Worm (Caenorhabditis elegans) whole organism, L4 larva: Measurements from ENCODE around the gene spt-5.

Experiments used
- F26F4.8 ChIP-seq: fragments of 200-800 bp; sonication (Bioruptor generic); conservative IDR thresholded peaks from 2 replicates; pipeline ENCODE4 v1.3.6; 2022; ENCODE audit warnings: missing genetic modification characterization, missing compliant biosample characterization
- R02D3.7 ChIP-seq: fragments of 150-350 bp; sonication (generic microtip); optimal IDR thresholded peaks from 3 replicates; lab custom pipeline; 2014; ENCODE audit warnings: missing biosample characterization, missing genetic modification characterization
- T20F7.1 ChIP-seq: fragments of 200-800 bp; sonication (Bioruptor generic); optimal IDR thresholded peaks from 2 replicates; lab custom pipeline; 2018; ENCODE audit warnings: mild to moderate bottlenecking, missing genetic modification characterization, missing compliant biosample characterization
- Y48G9A.11 ChIP-seq: fragments of 200-800 bp; sonication (Bioruptor generic); IDR thresholded peaks from 2 replicates; pipeline ENCODE4 v1.3.6; 2022; ENCODE audit warnings: missing genetic modification reagents, missing genetic modification characterization, missing compliant biosample characterization
- Y5F2A.4 ChIP-seq: fragments of 200-800 bp; sonication (Bioruptor generic); optimal IDR thresholded peaks from 2 replicates; lab custom pipeline; 2018; ENCODE audit warnings: mild to moderate bottlenecking, missing genetic modification characterization, missing compliant biosample characterization
- ZK337.2 ChIP-seq: fragments of 200-800 bp; sonication (Bioruptor generic); IDR thresholded peaks from 2 replicates; pipeline ENCODE4 v1.3.6; 2022; ENCODE audit warnings: missing genetic modification reagents, missing genetic modification characterization, missing compliant biosample characterization
- ZK546.5 ChIP-seq, 2 experiments: sonication (generic microtip); optimal IDR thresholded peaks; 2 replicates each; lab custom pipeline; 2017; ENCODE audit warnings: missing biosample characterization in 2 of 2, missing genetic modification characterization in 2 of 2
- aha-1 ChIP-seq: fragments of 150-350 bp; peaks from one replicate; lab custom pipeline; 2014; ENCODE audit warnings: missing biosample characterization, missing genetic modification characterization
- ama-1 ChIP-seq: fragments of 150-350 bp; optimal IDR thresholded peaks from 2 replicates; lab custom pipeline; 2014; ENCODE audit warnings: inconsistent platforms, mixed read lengths
- attf-4 ChIP-seq: sonication (generic microtip); optimal IDR thresholded peaks from 3 replicates; lab custom pipeline; 2017; ENCODE audit warnings: missing biosample characterization, missing genetic modification characterization
- ceh-28 ChIP-seq: fragments of 150-350 bp; optimal IDR thresholded peaks from 2 replicates; lab custom pipeline; 2014; ENCODE audit warnings: missing biosample characterization, missing genetic modification reagents, missing genetic modification characterization
- ctbp-1 ChIP-seq: fragments of 200-800 bp; sonication (Bioruptor generic); IDR thresholded peaks from 2 replicates; pipeline ENCODE4 v1.3.6; 2022; ENCODE audit warnings: missing genetic modification reagents, missing genetic modification characterization, missing compliant biosample characterization
- daf-16 ChIP-seq, 3 experiments: sonication (generic microtip); optimal IDR thresholded peaks; 2 replicates each; lab custom pipeline; 2016 to 2017; ENCODE audit warnings: missing genetic modification characterization in 3 of 3, missing genetic modification reagents in 3 of 3, mild to moderate bottlenecking in 2 of 3, missing compliant biosample characterization in 2 of 3, missing biosample characterization in 1 of 3, moderate library complexity in 1 of 3
- daf-19 ChIP-seq: fragments of 200-800 bp; sonication (Bioruptor generic); conservative IDR thresholded peaks from 2 replicates; pipeline ENCODE4 v1.3.6; 2022; ENCODE audit warnings: missing genetic modification characterization, missing compliant biosample characterization
- daf-8 ChIP-seq: fragments of 200-800 bp; sonication (Bioruptor generic); IDR thresholded peaks from 2 replicates; pipeline ENCODE4 v1.3.6; 2022; ENCODE audit warnings: missing genetic modification characterization, missing compliant biosample characterization
- dmd-6 ChIP-seq: fragments of 200-800 bp; sonication (Bioruptor generic); IDR thresholded peaks from 2 replicates; pipeline ENCODE4 v1.3.6; 2022; ENCODE audit warnings: missing genetic modification reagents, missing genetic modification characterization, missing compliant biosample characterization
- duxl-1 ChIP-seq: sonication (generic microtip); optimal IDR thresholded peaks from 2 replicates; lab custom pipeline; 2016; ENCODE audit warnings: mild to moderate bottlenecking, missing genetic modification characterization, moderate library complexity, missing compliant biosample characterization; ENCODE audit not compliant: poor library complexity
- egl-27 ChIP-seq: sonication (generic microtip); optimal IDR thresholded peaks from 3 replicates; lab custom pipeline; 2017; ENCODE audit warnings: missing biosample characterization, missing genetic modification reagents, missing genetic modification characterization
- fkh-10 ChIP-seq: fragments of 150-350 bp; optimal IDR thresholded peaks from 2 replicates; lab custom pipeline; 2014; ENCODE audit warnings: missing biosample characterization, missing genetic modification reagents, missing genetic modification characterization
- gei-8 ChIP-seq: fragments of 200-800 bp; sonication (Bioruptor generic); optimal IDR thresholded peaks from 2 replicates; lab custom pipeline; 2018; ENCODE audit warnings: mild to moderate bottlenecking, missing genetic modification characterization, missing compliant biosample characterization
- hif-1 ChIP-seq, 2 experiments: sonication (generic microtip); optimal IDR thresholded peaks; 2 replicates each; lab custom pipeline; 2016 to 2017; ENCODE audit warnings: missing compliant biosample characterization in 2 of 2, missing genetic modification characterization in 2 of 2, missing genetic modification reagents in 2 of 2, missing genotype in 2 of 2, mild to moderate bottlenecking in 1 of 2
- hmg-1.1 ChIP-seq: fragments of 200-800 bp; sonication (Bioruptor generic); IDR thresholded peaks from 2 replicates; pipeline ENCODE4 v1.3.6; 2022; ENCODE audit warnings: missing genetic modification reagents, missing genetic modification characterization, missing compliant biosample characterization
- lim-7 ChIP-seq: fragments of 200-800 bp; sonication (Bioruptor generic); IDR thresholded peaks from 2 replicates; pipeline ENCODE4 v1.3.6; 2022; ENCODE audit warnings: missing genetic modification characterization, missing compliant biosample characterization
- lin-1 ChIP-seq: fragments of 200-800 bp; sonication (Bioruptor generic); IDR thresholded peaks from 2 replicates; pipeline ENCODE4 v1.3.6; 2022; ENCODE audit warnings: missing genetic modification reagents, missing genetic modification characterization, missing compliant biosample characterization
- lin-38 ChIP-seq: fragments of 200-800 bp; sonication (Bioruptor generic); IDR thresholded peaks from 2 replicates; pipeline ENCODE4 v1.3.6; 2022; ENCODE audit warnings: missing genetic modification reagents, missing genetic modification characterization, missing compliant biosample characterization
- lin-39 ChIP-seq: fragments of 150-350 bp; optimal IDR thresholded peaks from 2 replicates; lab custom pipeline; 2014; ENCODE audit warnings: missing biosample characterization, missing genetic modification reagents, missing genetic modification characterization
- lsy-2 ChIP-seq, 2 experiments: fragments of 150-350 bp in 1 of 2; sonication (generic microtip) in 1 of 2; optimal IDR thresholded peaks; 2 replicates each; lab custom pipeline; 2014 to 2017; ENCODE audit warnings: missing biosample characterization in 2 of 2, missing genetic modification characterization in 2 of 2
- madf-5 ChIP-seq, 2 experiments: fragments of 200-800 bp; sonication (Bioruptor generic); IDR thresholded peaks; 2 replicates each; pipeline ENCODE4 v1.3.6; 2022; ENCODE audit warnings: missing compliant biosample characterization in 2 of 2, missing genetic modification characterization in 2 of 2
- mdt-29 ChIP-seq: fragments of 200-800 bp; sonication (Bioruptor generic); IDR thresholded peaks from 2 replicates; pipeline ENCODE4 v1.3.6; 2022; ENCODE audit warnings: missing genetic modification reagents, missing genetic modification characterization, missing compliant biosample characterization
- mep-1 ChIP-seq: fragments of 150-350 bp; sonication (generic microtip); optimal IDR thresholded peaks from 3 replicates; lab custom pipeline; 2014; ENCODE audit warnings: missing biosample characterization, missing genetic modification characterization
- mes-2 ChIP-seq: sonication (generic microtip); optimal IDR thresholded peaks from 2 replicates; lab custom pipeline; 2016; ENCODE audit warnings: missing genotype, mild to moderate bottlenecking, missing genetic modification characterization, missing compliant biosample characterization; ENCODE audit not compliant: poor library complexity, severe bottlenecking
- nhr-42 ChIP-seq: fragments of 200-800 bp; sonication (Bioruptor generic); IDR thresholded peaks from 2 replicates; pipeline ENCODE4 v1.3.6; 2022; ENCODE audit warnings: missing genetic modification characterization, missing compliant biosample characterization
- nhr-76 ChIP-seq: fragments of 150-350 bp; optimal IDR thresholded peaks from 2 replicates; lab custom pipeline; 2014; ENCODE audit warnings: missing biosample characterization, missing genetic modification characterization
- pha-4 ChIP-seq, 2 experiments: fragments of 150-350 bp in 1 of 2; fragments of 200-800 bp in 1 of 2; sonication (Bioruptor generic) in 1 of 2; IDR thresholded peaks in 1 of 2; optimal IDR thresholded peaks in 1 of 2; 2 replicates each; pipeline versions ENCODE4 v1.3.6 to Lab custom; 2014 to 2022; ENCODE audit warnings: missing genetic modification characterization in 2 of 2, missing genetic modification reagents in 2 of 2, missing biosample characterization in 1 of 2, missing compliant biosample characterization in 1 of 2
- pqm-1 ChIP-seq: sonication (generic microtip); optimal IDR thresholded peaks from 2 replicates; lab custom pipeline; 2017; ENCODE audit warnings: missing biosample characterization, missing genetic modification characterization
- saeg-2 ChIP-seq: fragments of 200-800 bp; sonication (Bioruptor generic); IDR thresholded peaks from 2 replicates; pipeline ENCODE4 v1.3.6; 2022; ENCODE audit warnings: missing genetic modification reagents, missing genetic modification characterization, missing compliant biosample characterization
- unc-39 ChIP-seq: sonication (generic microtip); optimal IDR thresholded peaks from 2 replicates; lab custom pipeline; 2017; ENCODE audit warnings: missing biosample characterization, missing genetic modification characterization
- unc-62 ChIP-seq, 3 experiments: fragments of 150-350 bp in 1 of 3; sonication (generic microtip); optimal IDR thresholded peaks in 2 of 3; peaks in 1 of 3; 1 replicate in 1 of 3; 2 replicates in 2 of 3; lab custom pipeline; 2014 to 2017; ENCODE audit warnings: missing biosample characterization in 3 of 3, missing genetic modification characterization in 3 of 3, missing genetic modification reagents in 3 of 3, missing genotype in 1 of 3
- vab-7 ChIP-seq: fragments of 200-800 bp; sonication (Bioruptor generic); IDR thresholded peaks from 2 replicates; pipeline ENCODE4 v1.3.6; 2022; ENCODE audit warnings: missing genetic modification reagents, missing genetic modification characterization, missing compliant biosample characterization
- zfp-2 ChIP-seq: sonication (generic microtip); optimal IDR thresholded peaks from 2 replicates; lab custom pipeline; 2016; ENCODE audit warnings: mild to moderate bottlenecking, missing genetic modification characterization, missing compliant biosample characterization
- ztf-11 ChIP-seq: fragments of 150-350 bp; optimal IDR thresholded peaks from 2 replicates; lab custom pipeline; 2014; ENCODE audit warnings: missing biosample characterization, missing genetic modification characterization

Gene spt-5

DNA sequence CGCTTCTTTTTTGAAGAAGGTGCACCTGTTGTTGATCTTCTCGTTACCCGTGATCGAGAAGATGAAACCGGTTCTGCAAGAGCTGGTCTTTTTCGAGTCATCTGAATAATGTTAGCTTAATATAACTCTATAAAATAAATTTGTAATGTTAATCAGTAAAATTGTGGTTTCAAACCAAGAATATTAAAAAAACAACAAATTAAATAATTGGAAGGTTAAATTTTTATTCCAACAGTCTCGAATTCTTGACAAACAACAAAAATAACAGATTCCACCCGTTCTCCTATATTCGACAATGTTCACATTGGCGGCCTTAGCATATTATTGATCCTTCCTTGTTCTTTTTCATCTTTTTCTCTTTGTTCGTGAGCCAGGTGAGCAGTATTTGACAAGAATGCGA lies 40.8 kb downstream of the spt-5 start, which contains the start of gene mig-32:
TSS of gene mig-32 (minus strand) at position 101 of the 400 bp plus-strand sequence.
- TF ChIP-seq gei-8 (no peak), mep-1 (tag; lab: Kevin White, UChicago) (no peak), nhr-42 (no peak), hif-1 (tag; optimal IDR thresholded peaks at IDR 0.05; lab: Kevin White, UChicago) (no peak), duxl-1 (tag; lab: Kevin White, UChicago) (no peak), dmd-6 (GFP tag; lab: Robert Waterston, UW) (no peak), vab-7 (GFP tag; lab: Robert Waterston, UW) (no peak), aha-1 (tag; lab: Kevin White, UChicago) (no peak), mdt-29 (GFP tag; lab: Robert Waterston, UW) (no peak), attf-4 (tag; lab: Kevin White, UChicago) (no peak), daf-8 (no peak), ceh-28 (tag; lab: Kevin White, UChicago) (no peak), ZK337.2 (GFP tag; lab: Robert Waterston, UW) (no peak), Y48G9A.11 (GFP tag; lab: Robert Waterston, UW) (no peak), pqm-1 (no peak), daf-19 (GFP tag; lab: Robert Waterston, UW) (no peak), zfp-2 (tag; lab: Kevin White, UChicago) (no peak), egl-27 (tag; lab: Kevin White, UChicago) (no peak)

DNA sequence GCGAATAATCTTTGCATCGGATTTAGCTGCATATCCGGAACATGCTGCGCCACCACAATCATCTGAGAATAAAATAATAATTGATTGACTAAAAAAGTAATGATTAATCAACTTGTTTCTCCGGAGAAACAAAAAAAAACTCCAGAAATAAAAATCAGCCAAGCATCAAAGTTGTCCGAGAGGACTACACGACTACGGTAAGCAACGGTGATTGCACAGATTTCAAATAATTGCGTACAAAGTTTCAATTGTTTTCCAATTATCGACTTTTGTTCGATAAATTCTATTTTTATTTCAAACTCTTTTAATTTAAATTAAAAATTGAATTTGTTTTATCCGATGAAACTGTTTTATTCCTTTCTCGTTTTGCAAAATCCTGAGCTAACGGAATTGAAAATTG lies 42.1 kb downstream of the spt-5 start, which contains the start of gene cpsf-4:
TSS of gene cpsf-4 (minus strand) at position 62 of the 400 bp plus-strand sequence.
- TF ChIP-seq lin-38 (GFP tag; lab: Robert Waterston, UW) (no peak), lim-7 (GFP tag; lab: Robert Waterston, UW) (no peak), lsy-2 (tag; optimal IDR thresholded peaks at IDR 0.05; lab: Kevin White, UChicago) (peak in 1 of 2 experiments; percentile 91)
- TF ChIP-seq, all 104 proteins: peak for 1

DNA sequence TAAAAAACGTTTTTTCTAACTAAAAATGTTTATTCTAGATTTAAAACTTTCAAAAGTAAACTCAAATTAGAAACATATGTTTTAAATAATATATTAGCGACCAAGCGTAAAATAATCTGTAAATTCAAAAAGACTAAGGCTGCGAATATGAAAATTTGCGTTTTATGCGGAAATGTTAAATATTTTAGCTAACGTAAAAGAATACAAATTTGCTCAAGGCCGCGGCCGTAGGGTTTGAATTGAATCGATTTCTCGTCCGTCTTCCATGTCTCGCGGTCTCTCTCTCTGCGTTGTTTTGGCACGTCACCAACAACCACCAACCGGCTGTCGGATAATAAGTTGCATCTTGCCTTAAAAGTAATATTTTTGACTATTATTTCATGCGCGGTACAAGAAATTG lies 42.5 kb downstream of the spt-5 start, which contains the start of gene F11A10.5:
TSS of gene F11A10.5 (plus strand) at position 301 of the 400 bp plus-strand sequence.
- TF ChIP-seq Y5F2A.4 (GFP tag; lab: Kevin White, UChicago): no peak
- no peak for TF ChIP-seq R02D3.7 (tag; lab: Kevin White, UChicago)
- no peak for TF ChIP-seq lim-7 (GFP tag; lab: Robert Waterston, UW)
- TF ChIP-seq hif-1 (tag; optimal IDR thresholded peaks at IDR 0.05; lab: Kevin White, UChicago): peak in 1 of 2 experiments; percentile 32
- peak in 1 of 2 experiments; percentile 48 for TF ChIP-seq unc-62 (GFP tag; optimal IDR thresholded peaks at IDR 0.05 in 1 of 2; lab: Kevin White, UChicago)
- TF ChIP-seq unc-62 (tag; optimal IDR thresholded peaks at IDR 0.05; lab: Kevin White, UChicago): no peak
- TF ChIP-seq ztf-11: no peak
- TF ChIP-seq ZK337.2 (GFP tag; lab: Robert Waterston, UW): no peak
- TF ChIP-seq ama-1 (lab: Kevin White, UChicago): no peak
- peak; percentile 3 for TF ChIP-seq ceh-28 (tag; lab: Kevin White, UChicago)
- peak; percentile 28 for TF ChIP-seq mes-2 (tag; lab: Kevin White, UChicago)
- TF ChIP-seq daf-16 (GFP tag; optimal IDR thresholded peaks at IDR 0.05; lab: Kevin White, UChicago): no peak
- peak; percentile 24 for TF ChIP-seq daf-16 (tag; optimal IDR thresholded peaks at IDR 0.05; lab: Kevin White, UChicago)
- no peak for TF ChIP-seq hmg-1.1 (GFP tag; lab: Robert Waterston, UW)
- TF ChIP-seq egl-27 (tag; lab: Kevin White, UChicago): no peak
- no peak for TF ChIP-seq saeg-2 (GFP tag; lab: Robert Waterston, UW)

DNA sequence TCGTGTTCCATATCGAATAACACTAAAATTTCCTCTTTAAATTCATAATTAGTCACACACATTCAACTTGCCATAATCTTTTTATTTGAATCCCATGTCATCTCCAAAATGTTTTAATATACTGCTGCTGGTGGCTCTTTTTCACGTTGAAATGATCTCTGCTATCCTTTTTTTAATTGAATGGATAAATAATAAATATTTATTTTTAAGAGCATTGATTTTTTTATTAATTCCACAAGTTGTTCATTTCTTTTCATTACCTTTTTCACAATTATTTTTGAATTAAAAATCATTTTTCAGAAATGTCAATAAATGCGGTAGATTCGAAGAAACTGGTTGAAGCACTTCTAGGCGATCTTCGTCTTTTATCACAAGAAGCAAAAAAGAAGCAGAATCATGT lies 45.2 kb downstream of the spt-5 start, which contains the start of gene mon-2:
TSS of gene mon-2 (plus strand) at position 301 of the 400 bp plus-strand sequence.
- TF ChIP-seq lin-39 (tag; lab: Kevin White, UChicago): no peak
- no peak for TF ChIP-seq nhr-76
- no peak for TF ChIP-seq ZK546.5 (tag; optimal IDR thresholded peaks at IDR 0.05; lab: Kevin White, UChicago)
- TF ChIP-seq T20F7.1 (GFP tag; lab: Kevin White, UChicago): no peak
- no peak for TF ChIP-seq lin-1 (GFP tag; lab: Robert Waterston, UW)
- TF ChIP-seq F26F4.8 (GFP tag; lab: Robert Waterston, UW): no peak
- TF ChIP-seq ctbp-1 (GFP tag; lab: Robert Waterston, UW): no peak
- TF ChIP-seq unc-39 (tag; lab: Kevin White, UChicago): no peak
- no peak for TF ChIP-seq madf-5 (GFP tag; IDR thresholded peaks at IDR 0.05; lab: Robert Waterston, UW)
- no peak for TF ChIP-seq pha-4 (GFP tag; IDR thresholded peaks at IDR 0.05; lab: Robert Waterston, UW)
- no peak for TF ChIP-seq pha-4 (tag; optimal IDR thresholded peaks at IDR 0.05; lab: Kevin White, UChicago)
- TF ChIP-seq mep-1 (tag; lab: Kevin White, UChicago): no peak
- no peak for TF ChIP-seq egl-27 (tag; lab: Kevin White, UChicago)
- no peak for TF ChIP-seq fkh-10 (GFP tag; lab: Kevin White, UChicago)
